Worm (Caenorhabditis elegans): Measurements from ENCODE around the gene arrd-16.

DNA sequence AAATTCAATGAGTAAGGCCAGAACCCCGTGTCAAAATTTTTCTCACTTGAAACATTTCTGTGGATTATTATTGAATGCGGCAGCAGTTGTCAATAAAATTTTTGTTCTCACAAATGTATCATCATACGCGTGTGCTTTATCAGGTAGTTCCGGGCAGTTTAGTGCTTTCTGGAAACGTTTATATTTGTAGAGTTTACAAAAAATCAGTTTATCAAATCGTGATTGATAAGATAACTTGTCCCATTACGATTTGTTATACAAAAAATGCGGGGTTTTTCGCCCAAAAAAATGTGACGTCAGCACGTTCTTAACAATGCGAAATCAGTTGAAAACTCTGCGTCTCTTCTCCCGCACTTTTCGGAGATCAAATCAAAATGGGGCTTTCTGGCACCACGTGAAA is 39.3 kb upstream of the arrd-16 start:
- no peak for TF ChIP-seq unc-62 (GFP tag; optimal IDR thresholded peaks at IDR 0.05)
- TF ChIP-seq ztf-11 (tag; optimal IDR thresholded peaks at IDR 0.05), result no peak
- no peak for TF ChIP-seq zag-1 (tag; optimal IDR thresholded peaks at IDR 0.05)
- TF ChIP-seq nhr-28 (tag; optimal IDR thresholded peaks at IDR 0.05), result no peak
- TF ChIP-seq ztf-4 (tag; optimal IDR thresholded peaks at IDR 0.05), result no peak
- TF ChIP-seq nhr-11 (tag; optimal IDR thresholded peaks at IDR 0.05), result no peak
- TF ChIP-seq snpc-4 (tag; optimal IDR thresholded peaks at IDR 0.05), result no peak
- TF ChIP-seq pqm-1 (tag; optimal IDR thresholded peaks at IDR 0.05), result no peak
- TF ChIP-seq mdl-1 (tag; optimal IDR thresholded peaks at IDR 0.05), result no peak
- no peak for TF ChIP-seq pha-4 (tag; optimal IDR thresholded peaks at IDR 0.05)
- no peak for TF ChIP-seq nhr-25 (tag; optimal IDR thresholded peaks at IDR 0.05)
- no peak for TF ChIP-seq tbx-2 (tag; optimal IDR thresholded peaks at IDR 0.05)
- no peak for TF ChIP-seq fos-1 (tag; optimal IDR thresholded peaks at IDR 0.05)
- TF ChIP-seq nhr-237 (tag; optimal IDR thresholded peaks at IDR 0.05), result no peak

Data from whole organism, L3 larva.